Fruit fly (Drosophila melanogaster) Kc167 (cell line): ENCODE measurements around the gene Cralbp.

ENCODE experiments used
- Myc ChIP-seq: fragments of >200 bp; optimal IDR thresholded peaks from 2 replicates; lab custom pipeline; 2017; ENCODE audit warnings: missing external identifiers
- Sin3A ChIP-seq: fragments of >200 bp; optimal IDR thresholded peaks from 2 replicates; lab custom pipeline; 2018; ENCODE audit warnings: missing external identifiers
- h ChIP-seq: fragments of >200 bp; optimal IDR thresholded peaks from 3 replicates; lab custom pipeline; 2018; ENCODE audit warnings: missing external identifiers
- insv ChIP-seq: fragments of >200 bp; optimal IDR thresholded peaks from 3 replicates; lab custom pipeline; 2018; ENCODE audit warnings: missing external identifiers
- psq ChIP-seq: fragments of >200 bp; optimal IDR thresholded peaks from 2 replicates; lab custom pipeline; 2017; ENCODE audit warnings: missing external identifiers
- ttk ChIP-seq: sonication (Bioruptor generic); optimal IDR thresholded peaks from 2 replicates; lab custom pipeline; 2017; ENCODE audit warnings: missing external identifiers

Gene Cralbp

DNA sequence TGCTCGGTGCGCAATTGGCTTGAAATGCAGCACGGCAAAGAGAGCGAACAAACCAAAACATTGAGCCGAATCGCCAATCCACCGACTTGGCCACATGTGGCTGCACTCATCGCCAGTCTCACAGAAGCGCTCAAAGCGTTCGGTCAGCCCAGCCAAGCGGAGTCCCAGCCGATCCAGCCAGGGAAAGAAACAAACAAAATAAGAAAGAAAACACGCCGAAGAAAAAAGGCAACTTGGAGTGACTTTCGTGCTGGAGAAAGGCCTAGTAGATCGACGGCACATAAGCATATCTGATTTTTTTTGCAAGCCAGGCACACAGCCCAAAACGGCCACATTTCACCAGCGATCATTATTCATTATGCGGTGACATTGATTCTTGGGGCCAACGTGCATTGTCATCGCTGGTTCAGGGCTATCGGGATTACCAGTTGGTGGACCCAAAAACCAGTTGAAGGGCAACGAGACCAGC, 15.6 kb upstream of the Cralbp start:
- TF ChIP-seq insv (lab: Kevin White, UChicago) (no peak), Myc (lab: Kevin White, UChicago) (no peak), h (lab: Kevin White, UChicago) (no peak), psq (lab: Kevin White, UChicago) (no peak), Sin3A (no peak), ttk (no peak)

DNA sequence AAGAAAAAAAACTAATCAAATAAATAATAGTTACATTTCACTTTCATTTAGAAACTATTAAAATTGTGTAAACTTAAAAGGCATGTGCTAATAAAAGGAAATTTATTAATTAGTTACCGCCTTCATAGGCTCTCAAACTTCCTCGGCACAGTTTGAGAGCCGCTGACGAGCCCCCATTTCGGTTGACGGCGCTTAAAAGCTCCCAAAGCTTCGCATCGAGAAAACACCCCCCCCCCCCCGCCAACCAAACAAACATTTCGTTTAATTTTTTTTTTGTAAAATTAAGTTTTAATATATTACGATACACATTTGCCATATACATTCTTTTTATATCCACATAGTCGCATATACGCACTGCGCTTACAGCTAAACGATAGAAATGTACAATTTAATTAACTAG, 10.8 kb upstream of the Cralbp start:
- TF ChIP-seq psq (lab: Kevin White, UChicago), result no peak
- TF ChIP-seq Sin3A, result no peak
- TF ChIP-seq ttk, result no peak
- no peak for TF ChIP-seq Myc (lab: Kevin White, UChicago)
- TF ChIP-seq h (lab: Kevin White, UChicago), result no peak
- TF ChIP-seq insv (lab: Kevin White, UChicago), result no peak

DNA sequence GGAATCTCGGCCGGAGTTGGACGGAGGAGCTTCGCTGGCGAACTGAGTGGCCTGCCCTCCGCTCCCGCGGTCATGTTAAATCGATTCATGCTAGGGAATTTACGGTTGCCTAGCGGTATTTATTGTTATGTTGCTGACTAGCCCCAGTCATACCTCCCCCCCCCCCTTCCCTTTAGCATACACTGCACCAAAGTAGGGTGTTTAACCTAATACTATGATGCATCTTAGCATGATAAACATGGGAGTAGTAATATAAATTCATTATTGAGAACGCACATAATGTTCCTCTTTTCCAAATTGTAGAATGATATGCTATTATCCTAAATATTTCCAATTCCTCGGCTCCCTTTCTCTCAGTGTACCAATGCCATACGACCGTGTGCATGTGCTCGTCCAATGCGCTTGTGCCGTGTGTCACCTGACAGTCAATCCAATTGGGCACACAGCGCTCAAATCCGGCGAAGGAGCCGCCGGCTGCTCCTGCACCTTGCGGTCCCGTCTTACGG, 10.0 kb upstream of the Cralbp start, which contains the start of gene Tektin-C:
Gene Tektin-C, minus strand, starts transcription at position 51 of the 506 bp plus-strand sequence.
- TF ChIP-seq psq (lab: Kevin White, UChicago), result no peak
- TF ChIP-seq ttk, result no peak
- TF ChIP-seq insv (lab: Kevin White, UChicago), result no peak
- no peak for TF ChIP-seq Sin3A
- no peak for TF ChIP-seq h (lab: Kevin White, UChicago)
- TF ChIP-seq Myc (lab: Kevin White, UChicago), result no peak

DNA sequence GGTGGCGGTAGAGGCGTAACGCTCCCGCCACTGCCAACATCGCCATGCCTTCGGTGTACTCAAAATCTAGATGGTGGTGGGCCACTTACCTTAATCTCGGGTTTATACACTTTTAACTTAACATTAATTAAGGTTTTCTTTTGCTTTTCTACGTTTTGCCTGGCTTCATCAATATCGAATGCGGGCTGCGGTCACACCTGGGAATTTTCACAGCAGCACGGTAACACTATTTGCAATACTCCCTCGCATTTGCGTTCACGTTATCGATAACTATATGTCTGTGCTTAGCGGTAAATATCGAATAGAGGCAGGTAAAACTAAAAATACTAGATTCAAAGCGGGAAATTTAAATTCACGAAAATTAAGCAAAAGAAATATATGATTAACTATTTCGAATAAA, 7.4 kb upstream of the Cralbp start, which contains the start of gene Bre1:
Gene Bre1, minus strand, starts transcription at position 226 of the 400 bp plus-strand sequence.
- TF ChIP-seq ttk (no peak), Sin3A (no peak), insv (lab: Kevin White, UChicago) (no peak), h (lab: Kevin White, UChicago) (no peak), Myc (lab: Kevin White, UChicago) (no peak), psq (lab: Kevin White, UChicago) (no peak)

DNA sequence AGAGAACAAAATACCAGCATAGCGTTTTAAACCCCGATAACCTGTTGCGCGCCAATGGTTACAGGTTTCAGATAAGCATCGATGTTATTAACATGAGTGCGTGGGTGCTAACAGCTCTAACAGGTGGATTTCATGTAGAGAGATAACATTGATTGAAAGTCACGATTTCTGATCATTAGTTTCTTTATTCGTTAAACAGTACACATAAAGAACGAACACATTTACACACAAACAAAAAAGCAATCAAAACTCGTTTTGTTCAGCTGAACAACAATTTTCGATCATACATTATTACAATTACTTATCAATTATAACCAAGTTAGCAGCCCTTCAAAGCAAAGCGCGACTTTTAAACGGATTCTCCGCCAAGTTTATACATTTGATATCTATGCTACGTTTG, 3.1 kb upstream of the Cralbp start:
- TF ChIP-seq insv (lab: Kevin White, UChicago) (no peak), Myc (lab: Kevin White, UChicago) (no peak), psq (lab: Kevin White, UChicago) (no peak), Sin3A (no peak), ttk (no peak), h (lab: Kevin White, UChicago) (no peak)

DNA sequence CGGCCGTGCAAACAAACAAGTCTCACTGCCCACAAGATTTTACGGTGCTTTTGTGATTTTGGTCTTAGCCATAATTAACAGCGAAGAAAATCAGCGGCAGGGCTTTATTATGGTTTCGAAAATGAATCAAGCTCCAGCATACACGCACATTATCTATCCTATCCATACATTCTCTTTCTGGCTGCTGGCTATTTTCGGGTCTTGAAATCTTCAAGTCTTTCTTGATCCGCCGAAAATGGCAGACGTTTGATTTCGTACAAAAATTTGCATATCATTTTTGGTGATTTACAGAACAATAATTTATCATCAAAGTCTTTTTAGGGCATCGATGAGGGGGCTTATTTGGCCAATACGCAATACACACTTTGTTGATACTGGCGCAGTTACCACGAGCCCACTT, 2.3 kb upstream of the Cralbp start:
- TF ChIP-seq ttk (no peak), insv (lab: Kevin White, UChicago) (no peak), Myc (lab: Kevin White, UChicago) (no peak), h (lab: Kevin White, UChicago) (no peak), psq (lab: Kevin White, UChicago) (no peak), Sin3A (no peak)

DNA sequence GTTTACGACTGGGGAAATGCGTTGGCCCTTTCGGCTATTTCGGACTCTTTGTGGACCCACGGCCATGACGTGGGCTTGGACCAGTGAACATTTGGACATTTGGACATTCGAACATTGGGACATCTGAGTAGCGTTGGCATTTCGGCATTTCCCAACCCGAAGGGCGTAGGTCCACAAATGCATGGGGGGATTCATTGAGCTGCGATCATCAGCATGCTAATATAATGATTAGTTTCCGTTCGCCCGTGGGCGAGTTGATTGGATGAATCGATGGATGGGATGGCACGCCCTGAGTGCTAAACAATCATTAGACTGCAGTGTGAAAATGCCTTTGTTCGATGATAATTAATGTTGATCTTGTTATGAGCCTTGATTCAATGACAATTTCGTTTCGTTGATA, 958 bp upstream of the Cralbp start:
- no peak for TF ChIP-seq h (lab: Kevin White, UChicago)
- no peak for TF ChIP-seq ttk
- TF ChIP-seq Sin3A, result no peak
- TF ChIP-seq psq (lab: Kevin White, UChicago), result no peak
- TF ChIP-seq Myc (lab: Kevin White, UChicago), result no peak
- TF ChIP-seq insv (lab: Kevin White, UChicago), result no peak

DNA sequence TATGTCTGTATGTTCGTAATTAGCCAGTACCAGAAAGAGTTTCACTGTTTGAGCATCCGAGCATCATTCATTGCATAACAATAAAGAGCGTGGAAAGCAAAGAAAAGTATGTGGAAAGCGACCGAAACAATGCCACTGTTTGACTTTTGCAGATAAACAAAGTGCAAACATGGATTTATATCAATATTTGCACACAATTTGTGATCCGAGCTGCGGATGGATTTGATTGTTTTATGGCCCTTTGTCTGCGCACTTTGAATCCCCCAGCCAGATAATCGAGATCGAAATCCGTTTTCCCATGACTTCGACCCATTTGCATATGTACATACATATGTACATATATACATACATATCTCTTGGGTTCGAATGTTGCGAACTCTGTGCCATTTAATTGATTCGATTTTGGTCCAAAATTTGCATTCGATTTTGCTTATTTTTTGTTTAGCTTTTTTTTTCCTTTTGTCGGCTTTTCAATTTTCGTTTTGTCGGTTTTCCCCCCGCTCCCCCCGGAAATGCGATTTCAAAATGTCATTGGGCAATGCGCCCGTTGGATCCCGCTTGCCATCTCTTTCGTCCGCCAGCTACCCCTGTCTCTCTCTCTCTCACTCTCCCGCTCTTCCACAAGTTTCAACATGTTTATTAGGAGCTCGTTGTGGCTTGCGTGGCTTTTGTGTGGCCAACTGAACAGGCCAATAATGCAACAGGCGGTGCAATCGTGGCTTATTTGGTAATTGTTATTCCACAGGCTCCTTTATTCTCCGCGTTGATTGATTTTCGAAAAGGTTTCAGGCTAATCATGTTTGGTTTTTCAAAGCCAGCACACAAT, 1.1 kb downstream of the Cralbp start:
- TF ChIP-seq insv (lab: Kevin White, UChicago), result no peak
- no peak for TF ChIP-seq h (lab: Kevin White, UChicago)
- no peak for TF ChIP-seq ttk
- no peak for TF ChIP-seq Myc (lab: Kevin White, UChicago)
- TF ChIP-seq psq (lab: Kevin White, UChicago), result no peak
- TF ChIP-seq Sin3A, result no peak

DNA sequence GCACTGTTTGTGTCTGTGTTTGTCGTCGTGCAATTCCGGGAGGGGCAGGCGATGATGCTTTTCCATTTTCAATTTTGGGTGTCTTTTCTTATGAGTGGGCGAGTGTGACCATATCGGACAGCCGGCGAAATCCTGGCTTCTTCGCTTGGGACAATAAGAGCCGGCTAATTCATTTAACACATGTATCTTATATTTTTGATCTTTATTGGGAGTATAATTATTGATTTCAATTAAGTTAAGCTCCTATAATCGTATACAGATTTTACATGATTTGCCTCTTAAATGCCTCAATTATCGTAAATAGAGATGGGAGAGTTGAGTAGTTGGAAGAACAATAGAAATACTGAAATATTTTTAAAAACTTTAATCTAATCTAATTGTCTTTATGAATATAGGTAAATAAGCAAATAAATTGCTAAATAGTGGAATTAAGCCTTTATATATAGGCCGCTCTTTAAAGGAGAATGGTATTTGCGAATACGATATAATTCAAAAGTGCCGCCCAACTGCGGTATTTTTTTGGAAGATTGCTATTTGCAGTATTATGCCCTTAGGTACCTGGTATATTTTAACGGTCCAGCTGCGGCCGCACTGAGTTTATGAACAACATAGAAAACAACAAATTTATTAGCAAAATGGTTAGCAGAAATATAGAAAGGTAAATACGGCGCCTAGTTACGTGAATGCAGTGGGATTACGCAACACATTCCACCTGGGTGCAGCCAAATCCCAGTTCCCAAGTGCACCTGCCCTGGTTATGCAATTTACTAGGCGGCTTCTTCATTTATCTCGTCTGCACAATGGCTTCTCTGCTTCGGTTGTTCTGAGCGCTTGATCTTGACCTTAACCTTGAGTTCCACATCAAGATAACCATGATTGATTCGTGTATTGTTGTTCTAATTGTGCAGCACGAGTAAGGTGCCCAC, 6.8 kb downstream of the Cralbp start, which contains the start of the genes Myt1, PGRP-LD and Pmi:
Gene Myt1, minus strand, starts transcription at position 116 of the 926 bp plus-strand sequence.
Gene PGRP-LD, plus strand, starts transcription at position 576 of the 926 bp plus-strand sequence.
Gene Pmi, plus strand, starts transcription at position 576 of the 926 bp plus-strand sequence.
- TF ChIP-seq psq (lab: Kevin White, UChicago) (no peak), Myc (lab: Kevin White, UChicago) (no peak), ttk (no peak), insv (lab: Kevin White, UChicago) (no peak), Sin3A (no peak), h (lab: Kevin White, UChicago) (no peak)

DNA sequence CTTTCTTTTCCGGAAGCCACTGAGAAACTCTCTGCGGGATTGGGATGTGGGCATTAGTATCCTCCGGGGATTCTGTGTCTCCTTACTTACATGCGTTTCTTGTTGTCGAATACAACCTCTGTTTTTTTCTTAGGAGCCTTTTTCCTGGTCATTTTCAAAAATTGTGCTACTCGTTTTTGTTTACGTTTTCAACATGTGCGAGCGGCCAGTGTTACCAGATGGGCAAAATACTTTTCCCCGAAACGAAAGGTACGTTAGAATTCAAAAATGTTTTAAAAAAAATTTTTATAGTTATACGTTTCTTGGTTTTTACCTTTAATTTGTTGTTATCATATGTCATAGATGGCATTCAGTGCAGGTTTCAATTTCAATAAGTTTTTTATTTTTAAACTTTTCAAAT, 9.4 kb downstream of the Cralbp start, which contains the start of gene vito:
Gene vito, minus strand, starts transcription at position 220 of the 400 bp plus-strand sequence.
- no peak for TF ChIP-seq psq (lab: Kevin White, UChicago)
- TF ChIP-seq Sin3A, result no peak
- no peak for TF ChIP-seq h (lab: Kevin White, UChicago)
- TF ChIP-seq insv (lab: Kevin White, UChicago), result no peak
- no peak for TF ChIP-seq Myc (lab: Kevin White, UChicago)
- TF ChIP-seq ttk, result no peak

DNA sequence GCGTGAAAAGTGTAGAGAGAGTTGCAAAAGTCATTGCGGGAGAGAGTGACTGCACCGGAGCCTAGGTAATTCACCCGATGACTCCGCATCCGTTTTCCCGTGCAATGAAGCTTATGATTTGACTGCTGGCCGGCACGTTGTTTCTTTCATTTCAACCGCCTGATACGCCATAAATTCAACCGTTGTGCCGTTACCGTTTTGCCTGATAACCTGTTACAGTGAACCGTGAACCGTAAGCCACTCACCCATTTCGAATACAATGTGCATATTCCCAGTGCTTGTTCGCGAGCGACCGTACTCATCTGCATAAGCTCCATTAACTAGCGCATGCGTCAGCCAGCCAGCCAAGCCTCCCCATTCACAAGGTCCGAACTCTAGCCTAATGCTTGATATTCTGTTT, 11.7 kb downstream of the Cralbp start:
- no peak for TF ChIP-seq Myc (lab: Kevin White, UChicago)
- TF ChIP-seq ttk, result no peak
- TF ChIP-seq psq (lab: Kevin White, UChicago), result no peak
- TF ChIP-seq h (lab: Kevin White, UChicago), result no peak
- no peak for TF ChIP-seq insv (lab: Kevin White, UChicago)
- TF ChIP-seq Sin3A, result no peak
